Worm (Caenorhabditis elegans) whole organism, late embryonic: ENCODE results near the gene F13C5.5.

Experiments
- C08G9.2 ChIP-seq: sonication (generic microtip); optimal IDR thresholded peaks from 2 replicates; lab custom pipeline; 2016; ENCODE audit warnings: mild to moderate bottlenecking, missing genetic modification characterization, moderate library complexity, missing compliant biosample characterization
- F13H6.1 ChIP-seq: sonication (generic microtip); optimal IDR thresholded peaks from 2 replicates; lab custom pipeline; 2016; ENCODE audit warnings: missing genetic modification characterization, missing compliant biosample characterization
- K02D7.2 ChIP-seq: sonication (generic microtip); optimal IDR thresholded peaks from 2 replicates; lab custom pipeline; 2017; ENCODE audit warnings: mild to moderate bottlenecking, missing genetic modification characterization, missing compliant biosample characterization
- K09A11.1 ChIP-seq: sonication (generic microtip); optimal IDR thresholded peaks from 2 replicates; lab custom pipeline; 2017; ENCODE audit warnings: antibody characterized with exemption, mild to moderate bottlenecking, missing genetic modification characterization, missing compliant biosample characterization; ENCODE audit not compliant: insufficient read depth
- T23F11.4 ChIP-seq: fragments of 200-800 bp; sonication (Bioruptor generic); optimal IDR thresholded peaks from 2 replicates; lab custom pipeline; 2018; ENCODE audit warnings: mild to moderate bottlenecking, missing genetic modification characterization, missing compliant biosample characterization
- ahr-1 ChIP-seq: sonication (generic microtip); optimal IDR thresholded peaks from 2 replicates; lab custom pipeline; 2016; ENCODE audit warnings: missing genetic modification characterization, missing compliant biosample characterization
- ceh-14 ChIP-seq: sonication (generic microtip); optimal IDR thresholded peaks from 2 replicates; lab custom pipeline; 2016; ENCODE audit warnings: missing genotype, missing genetic modification characterization, missing compliant biosample characterization
- ceh-19 ChIP-seq: fragments of 200-800 bp; sonication (Bioruptor generic); optimal IDR thresholded peaks from 2 replicates; lab custom pipeline; 2018; ENCODE audit warnings: mild to moderate bottlenecking, missing genetic modification characterization, missing compliant biosample characterization
- ceh-31 ChIP-seq: sonication (generic microtip); optimal IDR thresholded peaks from 2 replicates; lab custom pipeline; 2016; ENCODE audit warnings: missing genetic modification characterization, missing compliant biosample characterization
- ceh-34 ChIP-seq: sonication (generic microtip); optimal IDR thresholded peaks from 2 replicates; lab custom pipeline; 2016; ENCODE audit warnings: mild to moderate bottlenecking, missing genetic modification characterization, missing compliant biosample characterization
- ceh-45 ChIP-seq: fragments of 200-800 bp; sonication (Bioruptor generic); IDR thresholded peaks from 2 replicates; pipeline ENCODE4 v1.3.6; 2022; ENCODE audit warnings: missing genetic modification reagents, missing genetic modification characterization, missing compliant biosample characterization
- ceh-6 ChIP-seq: fragments of 200-800 bp; sonication (Bioruptor generic); optimal IDR thresholded peaks from 2 replicates; lab custom pipeline; 2018; ENCODE audit warnings: mild to moderate bottlenecking, missing genetic modification characterization, missing compliant biosample characterization
- dmd-4 ChIP-seq: sonication (generic microtip); optimal IDR thresholded peaks from 2 replicates; lab custom pipeline; 2016; ENCODE audit warnings: borderline replicate concordance, missing genetic modification characterization, missing compliant biosample characterization
- dve-1 ChIP-seq: sonication (generic microtip); optimal IDR thresholded peaks from 2 replicates; lab custom pipeline; 2017; ENCODE audit warnings: antibody characterized with exemption, mild to moderate bottlenecking, missing genetic modification characterization, missing compliant biosample characterization
- fkh-10 ChIP-seq: fragments of 150-350 bp; optimal IDR thresholded peaks from 2 replicates; lab custom pipeline; 2014; ENCODE audit warnings: missing biosample characterization, missing genetic modification reagents, missing genetic modification characterization
- hlh-30 ChIP-seq: sonication (generic microtip); optimal IDR thresholded peaks from 2 replicates; lab custom pipeline; 2017; ENCODE audit warnings: antibody characterized with exemption, missing genetic modification characterization, missing compliant biosample characterization; ENCODE audit not compliant: insufficient read depth
- hlh-6 ChIP-seq: sonication (generic microtip); optimal IDR thresholded peaks from 2 replicates; lab custom pipeline; 2016; ENCODE audit warnings: missing genotype, missing genetic modification characterization, missing compliant biosample characterization
- lim-6 ChIP-seq: sonication (generic microtip); optimal IDR thresholded peaks from 2 replicates; lab custom pipeline; 2016; ENCODE audit warnings: missing genetic modification characterization, missing compliant biosample characterization
- lin-11 ChIP-seq: fragments of 200-800 bp; sonication (Bioruptor generic); optimal IDR thresholded peaks from 2 replicates; lab custom pipeline; 2018; ENCODE audit warnings: mild to moderate bottlenecking, missing genetic modification characterization, missing compliant biosample characterization
- nhr-11 ChIP-seq: fragments of 150-350 bp; optimal IDR thresholded peaks from 2 replicates; lab custom pipeline; 2014; ENCODE audit warnings: missing biosample characterization, missing genetic modification characterization
- nhr-232 ChIP-seq: sonication (generic microtip); optimal IDR thresholded peaks from 2 replicates; lab custom pipeline; 2016; ENCODE audit warnings: missing genetic modification characterization, missing compliant biosample characterization
- npax-4 ChIP-seq: sonication (generic microtip); optimal IDR thresholded peaks from 2 replicates; lab custom pipeline; 2016; ENCODE audit warnings: missing genetic modification characterization, missing compliant biosample characterization
- odd-2 ChIP-seq: sonication (generic microtip); optimal IDR thresholded peaks from 2 replicates; lab custom pipeline; 2017; ENCODE audit warnings: antibody characterized with exemption, mild to moderate bottlenecking, missing genetic modification characterization, missing compliant biosample characterization
- pat-9 ChIP-seq: fragments of 200-800 bp; sonication (Bioruptor generic); optimal IDR thresholded peaks from 2 replicates; lab custom pipeline; 2018; ENCODE audit warnings: mild to moderate bottlenecking, missing genetic modification characterization, moderate library complexity, missing compliant biosample characterization
- pha-4 ChIP-seq: fragments of 150-350 bp; optimal IDR thresholded peaks from 2 replicates; lab custom pipeline; 2018; ENCODE audit warnings: missing biosample characterization, missing genetic modification reagents, missing genetic modification characterization
- pqm-1 ChIP-seq: sonication (generic microtip); optimal IDR thresholded peaks from 2 replicates; lab custom pipeline; 2016; ENCODE audit warnings: missing genetic modification characterization, missing compliant biosample characterization
- sdc-2 ChIP-seq: sonication (generic microtip); optimal IDR thresholded peaks from 2 replicates; lab custom pipeline; 2016; ENCODE audit warnings: missing genotype, missing genetic modification characterization, missing compliant biosample characterization
- sox-4 ChIP-seq: sonication (generic microtip); optimal IDR thresholded peaks from 2 replicates; lab custom pipeline; 2017; ENCODE audit warnings: mild to moderate bottlenecking, missing genetic modification characterization, inconsistent platforms, missing compliant biosample characterization
- syd-9 ChIP-seq: sonication (generic microtip); optimal IDR thresholded peaks from 2 replicates; lab custom pipeline; 2016; ENCODE audit warnings: mild to moderate bottlenecking, missing genetic modification characterization, moderate library complexity, missing compliant biosample characterization
- unc-3 ChIP-seq, 2 experiments: fragments of 200-800 bp in 1 of 2; sonication (Bioruptor generic) in 1 of 2; sonication (generic microtip) in 1 of 2; conservative IDR thresholded peaks in 1 of 2; optimal IDR thresholded peaks in 1 of 2; 2 replicates each; pipeline versions ENCODE4 v1.3.6 to Lab custom; 2016 to 2022; ENCODE audit warnings: missing compliant biosample characterization in 2 of 2, missing genetic modification characterization in 2 of 2, missing genetic modification reagents in 1 of 2
- unc-42 ChIP-seq: sonication (generic microtip); optimal IDR thresholded peaks from 2 replicates; lab custom pipeline; 2016; ENCODE audit warnings: missing genotype, missing genetic modification characterization, missing compliant biosample characterization
- unc-86 ChIP-seq: sonication (generic microtip); optimal IDR thresholded peaks from 2 replicates; lab custom pipeline; 2016; ENCODE audit warnings: missing genetic modification characterization, missing compliant biosample characterization
- ztf-16 ChIP-seq: sonication (generic microtip); optimal IDR thresholded peaks from 2 replicates; lab custom pipeline; 2017; ENCODE audit warnings: missing genetic modification characterization, missing compliant biosample characterization

Gene F13C5.5

DNA sequence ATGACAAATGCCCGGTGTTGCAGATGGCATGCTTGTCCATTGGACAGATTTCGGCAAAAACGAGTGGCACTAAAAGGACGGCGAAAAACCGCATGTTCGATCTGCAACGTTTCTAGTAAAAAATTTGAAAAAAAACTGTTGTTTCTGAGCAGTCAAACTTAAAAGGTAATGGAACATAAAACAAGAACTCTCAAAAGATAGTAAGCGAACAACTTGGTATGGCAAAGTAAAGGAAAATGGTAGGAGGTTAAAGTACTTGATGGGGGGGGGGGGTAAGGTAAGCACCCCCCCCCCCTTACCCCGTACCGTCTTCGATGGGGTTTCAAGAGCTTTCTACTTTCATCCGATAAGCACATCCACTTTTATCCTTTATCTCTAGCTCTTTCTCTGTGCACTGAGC is at the start of gene F13C5.5:
Gene F13C5.5 (minus strand): TSS at position 101 of the 400 bp plus-strand sequence.
- TF ChIP-seq npax-4 (tag; lab: Kevin White, UChicago) (no peak), K09A11.1 (tag; lab: Kevin White, UChicago) (no peak), T23F11.4 (GFP tag; lab: Kevin White, UChicago) (no peak)

DNA sequence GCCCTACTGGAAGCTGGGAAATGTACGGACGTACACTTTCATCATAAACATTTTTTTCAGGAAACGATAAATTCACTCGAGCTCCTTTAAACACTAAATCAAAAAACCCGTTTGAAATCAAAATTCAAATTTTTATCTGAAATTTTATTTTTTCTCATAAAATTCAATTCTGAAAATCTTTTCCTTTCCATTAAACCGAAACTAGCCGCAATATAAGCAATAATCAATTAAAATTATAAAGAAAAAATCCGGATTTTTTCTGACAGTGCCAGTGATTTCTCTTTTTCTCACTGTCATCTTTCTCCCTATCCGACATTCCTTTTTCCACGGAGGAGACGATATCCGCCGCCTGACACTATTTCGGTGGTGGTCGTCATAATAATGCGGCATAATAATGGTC is 47.6 kb upstream of the F13C5.5 start, which contains the start of gene lpr-7:
Gene lpr-7 (plus strand): TSS at position 301 of the 400 bp plus-strand sequence.
- TF ChIP-seq C08G9.2 (tag; lab: Kevin White, UChicago) (no peak), ceh-14 (no peak), pha-4 (tag; lab: Kevin White, UChicago) (no peak), F13H6.1 (no peak), odd-2 (no peak), nhr-11 (no peak), pat-9 (tag; lab: Kevin White, UChicago) (no peak), ztf-16 (no peak), unc-86 (no peak), hlh-30 (tag; lab: Kevin White, UChicago) (no peak), syd-9 (tag; lab: Kevin White, UChicago) (no peak), ceh-6 (no peak), ceh-34 (tag; lab: Kevin White, UChicago) (no peak), lim-6 (tag; lab: Kevin White, UChicago) (no peak), ceh-45 (GFP tag; lab: Robert Waterston, UW) (no peak)

DNA sequence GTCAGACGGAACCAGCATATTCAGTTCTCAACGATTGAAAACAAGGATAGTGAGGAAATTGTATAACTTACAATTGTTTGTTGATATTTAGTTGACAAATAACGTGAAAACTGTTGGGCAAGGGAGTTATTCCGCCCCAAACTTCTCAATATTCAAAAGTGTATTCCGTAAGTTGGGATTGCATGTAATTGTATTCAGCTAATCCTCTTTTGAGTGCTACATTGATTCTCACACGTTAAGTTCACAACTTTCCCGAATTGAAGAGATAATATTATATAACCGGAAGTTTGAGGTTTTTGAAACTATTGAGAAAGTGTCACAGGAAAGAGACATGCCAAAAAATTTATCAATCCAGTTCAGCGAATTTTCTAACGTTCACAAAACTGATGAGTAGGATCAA is 46.5 kb upstream of the F13C5.5 start, which contains the start of gene ifc-2:
Gene ifc-2 (minus strand): TSS at position 101 of the 400 bp plus-strand sequence.
- no peak for TF ChIP-seq odd-2
- TF ChIP-seq K02D7.2 (tag; lab: Kevin White, UChicago) = no peak
- no peak for TF ChIP-seq F13H6.1
- TF ChIP-seq hlh-6 = no peak
- TF ChIP-seq ceh-31 (tag; lab: Kevin White, UChicago) = no peak
- no peak for TF ChIP-seq K09A11.1 (tag; lab: Kevin White, UChicago)
- TF ChIP-seq ceh-45 (GFP tag; lab: Robert Waterston, UW) = no peak
- TF ChIP-seq, all 69 proteins: peak for 0

DNA sequence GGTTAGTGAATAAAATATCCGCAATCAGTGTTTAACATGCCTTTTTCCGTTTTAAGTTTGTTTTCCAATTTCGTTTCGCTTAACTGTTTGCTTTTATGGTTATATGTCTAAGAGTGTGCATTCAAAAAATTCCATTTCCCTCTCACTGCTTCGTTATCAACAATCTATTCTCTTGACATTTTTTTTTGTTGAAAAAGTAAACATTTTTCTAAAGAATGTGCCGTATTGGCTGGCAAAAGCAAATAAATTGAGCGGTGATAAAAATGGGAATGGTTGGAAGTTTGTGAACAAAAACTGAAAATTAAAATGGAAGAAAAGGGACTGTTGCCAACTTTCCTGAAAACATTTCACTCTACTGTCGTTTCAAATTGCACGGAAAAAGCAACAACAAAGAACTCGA is 43.3 kb upstream of the F13C5.5 start:
- TF ChIP-seq nhr-11 (no peak), pha-4 (tag; lab: Kevin White, UChicago) (no peak), ahr-1 (tag; lab: Kevin White, UChicago) (no peak), ceh-6 (no peak), unc-42 (tag; lab: Kevin White, UChicago) (no peak), nhr-232 (tag; lab: Kevin White, UChicago) (no peak), lin-11 (tag; lab: Kevin White, UChicago) (no peak)

DNA sequence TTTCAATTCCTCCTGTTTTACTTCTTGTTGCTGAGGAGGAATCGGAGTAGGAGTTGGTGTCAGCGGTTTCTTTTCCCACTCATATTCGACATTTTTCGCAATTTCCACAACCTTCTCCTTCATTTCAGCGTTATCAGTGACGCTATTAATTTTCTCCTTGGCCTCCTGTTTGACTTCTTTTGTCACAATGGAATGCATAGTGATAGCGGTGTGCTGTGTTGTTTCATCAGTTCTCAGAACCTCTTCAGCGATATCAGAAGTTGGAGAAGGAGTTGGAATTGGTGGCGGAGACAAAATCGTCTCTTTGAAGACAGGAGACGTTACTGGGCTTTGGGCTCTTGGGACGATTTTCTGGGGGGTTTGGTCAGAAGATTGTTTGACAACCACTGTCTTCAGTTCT is 38.2 kb upstream of the F13C5.5 start:
- TF ChIP-seq ceh-19 (GFP tag; lab: Kevin White, UChicago) (no peak), sdc-2 (no peak), sox-4 (tag; lab: Kevin White, UChicago) (no peak), ahr-1 (tag; lab: Kevin White, UChicago) (no peak), unc-3 (GFP tag; conservative IDR thresholded peaks at IDR 0.05; lab: Robert Waterston, UW) (no peak), unc-3 (tag; optimal IDR thresholded peaks at IDR 0.05; lab: Kevin White, UChicago) (no peak), fkh-10 (GFP tag; lab: Kevin White, UChicago) (no peak), dmd-4 (no peak), pqm-1 (no peak), dve-1 (tag; lab: Kevin White, UChicago) (no peak)
